Fruit fly (Drosophila melanogaster) whole organism, pupa: ENCODE data around the gene dls.

ENCODE experiments used
- CG12605 ChIP-seq: fragments of 200-800 bp; sonication (Bioruptor generic); IDR thresholded peaks from 2 replicates; pipeline ENCODE4 v1.3.6; 2022; ENCODE audit warnings: missing biosample characterization, missing genetic modification characterization
- CG15710 ChIP-seq: fragments of 200-800 bp; sonication (Bioruptor generic); optimal IDR thresholded peaks from 2 replicates; lab custom pipeline; 2018; ENCODE audit warnings: missing biosample characterization, mild to moderate bottlenecking, missing genetic modification characterization, moderate library complexity
- CG34367 ChIP-seq: fragments of 200-800 bp; sonication (Bioruptor generic); optimal IDR thresholded peaks from 2 replicates; lab custom pipeline; 2018; ENCODE audit warnings: missing biosample characterization, mild to moderate bottlenecking, missing genetic modification characterization
- CG4496 ChIP-seq: fragments of 200-800 bp; sonication (Bioruptor generic); IDR thresholded peaks from 3 replicates; pipeline ENCODE4 v1.3.6; 2022; ENCODE audit warnings: missing biosample characterization, missing genetic modification characterization
- EcR ChIP-seq: fragments of 200-800 bp; sonication (Bioruptor generic); optimal IDR thresholded peaks from 3 replicates; lab custom pipeline; 2019; ENCODE audit warnings: missing biosample characterization, missing genetic modification characterization, mild to moderate bottlenecking, moderate library complexity, missing genetic modification reagents
- Snoo ChIP-seq: fragments of 200-800 bp; sonication (Bioruptor generic); optimal IDR thresholded peaks from 3 replicates; lab custom pipeline; 2017; ENCODE audit warnings: missing biosample characterization, mild to moderate bottlenecking, missing genetic modification characterization, inconsistent platforms
- gl ChIP-seq: fragments of 200-800 bp; sonication (Bioruptor generic); optimal IDR thresholded peaks from 2 replicates; lab custom pipeline; 2018; ENCODE audit warnings: missing biosample characterization, mild to moderate bottlenecking, missing genetic modification characterization

- TF ChIP-seq CG15710 (tag; lab: Kevin White, UChicago) (no peak), Snoo (no peak), gl (tag; lab: Kevin White, UChicago) (no peak), EcR (no peak), CG4496 (no peak), CG12605 (GFP tag; lab: Robert Waterston, UW) (no peak), CG34367 (tag; lab: Kevin White, UChicago) (no peak)
Observed at dm6 chr3L:16172381-16172780, 28.7 kb upstream of the dls start.
